Fruit fly (Drosophila melanogaster) whole organism, embryonic: Measurements from ENCODE around the gene mAChR-C.

Experiments
- Adf1 ChIP-seq: fragments of 200-800 bp; sonication (Bioruptor generic); IDR thresholded peaks from 2 replicates; pipeline ENCODE4 v1.3.6; 2022; ENCODE audit warnings: missing biosample characterization, missing genetic modification characterization
- Awh ChIP-seq: fragments of 200-800 bp; sonication (Bioruptor generic); IDR thresholded peaks from 2 replicates; pipeline ENCODE4, ENCODE4 v1.3.6; 2022; ENCODE audit warnings: missing biosample characterization, missing genetic modification characterization
- Blimp-1 ChIP-seq: fragments of 200-800 bp; sonication (Bioruptor generic); optimal IDR thresholded peaks from 3 replicates; lab custom pipeline; 2018; ENCODE audit warnings: missing biosample characterization, missing genetic modification characterization, mild to moderate bottlenecking, moderate library complexity, missing genetic modification reagents
- CG10462 ChIP-seq: fragments of 200-800 bp; sonication (Bioruptor generic); optimal IDR thresholded peaks from 2 replicates; lab custom pipeline; 2016; ENCODE audit warnings: missing biosample characterization, missing genetic modification characterization
- CG13894 ChIP-seq: fragments of 200-800 bp; sonication (Bioruptor generic); optimal IDR thresholded peaks from 3 replicates; lab custom pipeline; 2018; ENCODE audit warnings: missing biosample characterization, mild to moderate bottlenecking, missing genetic modification characterization, moderate library complexity
- CG14441 ChIP-seq: fragments of 200-800 bp; sonication (Bioruptor generic); IDR thresholded peaks from 2 replicates; pipeline ENCODE4 v1.3.6; 2022; ENCODE audit warnings: missing biosample characterization, missing genetic modification characterization
- CG14965 ChIP-seq: fragments of 200-800 bp; sonication (Bioruptor generic); optimal IDR thresholded peaks from 2 replicates; lab custom pipeline; 2016; ENCODE audit warnings: missing biosample characterization, missing genetic modification characterization, borderline replicate concordance
- CG15073 ChIP-seq: fragments of 200-800 bp; sonication (Bioruptor generic); optimal IDR thresholded peaks from 2 replicates; lab custom pipeline; 2016; ENCODE audit warnings: missing biosample characterization, missing genetic modification characterization
- CG2116 ChIP-seq: fragments of 200-800 bp; sonication (Bioruptor generic); optimal IDR thresholded peaks from 3 replicates; lab custom pipeline; 2018; ENCODE audit warnings: missing biosample characterization, mild to moderate bottlenecking, missing genetic modification characterization
- CG30431 ChIP-seq: fragments of 200-800 bp; sonication (Bioruptor generic); optimal IDR thresholded peaks from 2 replicates; lab custom pipeline; 2017; ENCODE audit warnings: missing biosample characterization, missing genetic modification characterization
- CG32767 ChIP-seq: fragments of 200-800 bp; sonication (Bioruptor generic); IDR thresholded peaks from 2 replicates; pipeline ENCODE4 v1.3.6; 2022; ENCODE audit warnings: missing biosample characterization, missing genetic modification characterization
- CG4707 ChIP-seq: fragments of 200-800 bp; sonication (Bioruptor generic); optimal IDR thresholded peaks from 2 replicates; lab custom pipeline; 2018; ENCODE audit warnings: missing biosample characterization, mild to moderate bottlenecking, missing genetic modification characterization, moderate library complexity
- CG7357 ChIP-seq: fragments of 200-800 bp; sonication (Bioruptor generic); IDR thresholded peaks from 3 replicates; pipeline ENCODE4 v1.3.6; 2022; ENCODE audit warnings: missing biosample characterization, missing genetic modification characterization
- CG7963 ChIP-seq: fragments of 200-800 bp; sonication (Bioruptor generic); IDR thresholded peaks from 3 replicates; pipeline ENCODE4 v1.3.6; 2022; ENCODE audit warnings: missing biosample characterization, missing genetic modification characterization; ENCODE audit not compliant: partially characterized antibody
- CG8765 ChIP-seq: fragments of 200-800 bp; sonication (Bioruptor generic); IDR thresholded peaks from 2 replicates; pipeline ENCODE4 v1.3.6; 2022; ENCODE audit warnings: missing biosample characterization, missing genetic modification characterization
- Chrac-16 ChIP-seq: fragments of 200-800 bp; sonication (Bioruptor generic); optimal IDR thresholded peaks from 3 replicates; lab custom pipeline; 2016; ENCODE audit warnings: missing biosample characterization, missing genetic modification characterization
- CkIIα-i1 ChIP-seq: fragments of 200-800 bp; sonication (Bioruptor generic); IDR thresholded peaks from 2 replicates; pipeline ENCODE4 v1.3.6; 2022; ENCODE audit warnings: missing biosample characterization, missing genetic modification characterization
- D ChIP-seq, 2 experiments: fragments of 200-800 bp in 1 of 2; fragments of >200 bp in 1 of 2; sonication (Bioruptor generic) in 1 of 2; optimal IDR thresholded peaks; 2 replicates in 1 of 2; 3 replicates in 1 of 2; lab custom pipeline; 2017; ENCODE audit warnings: mild to moderate bottlenecking in 1 of 2, missing biosample characterization in 1 of 2, missing genetic modification characterization in 1 of 2, missing genetic modification reagents in 1 of 2
- Fer2 ChIP-seq: fragments of 200-800 bp; sonication (Bioruptor generic); optimal IDR thresholded peaks from 2 replicates; lab custom pipeline; 2018; ENCODE audit warnings: missing biosample characterization, mild to moderate bottlenecking, missing genetic modification characterization, moderate library complexity
- HHEX ChIP-seq: fragments of 200-800 bp; sonication (Bioruptor generic); optimal IDR thresholded peaks from 3 replicates; lab custom pipeline; 2017; ENCODE audit warnings: missing biosample characterization, mild to moderate bottlenecking, missing genetic modification characterization, missing genetic modification reagents
- Hand ChIP-seq: fragments of 200-800 bp; sonication (Bioruptor generic); optimal IDR thresholded peaks from 2 replicates; lab custom pipeline; 2017; ENCODE audit warnings: mild to moderate bottlenecking, missing biosample characterization, missing genetic modification reagents, missing genetic modification characterization
- Hey ChIP-seq: fragments of 200-800 bp; sonication (Bioruptor generic); optimal IDR thresholded peaks from 3 replicates; lab custom pipeline; 2018; ENCODE audit warnings: missing biosample characterization, mild to moderate bottlenecking, missing genetic modification characterization
- Jarid2 ChIP-seq: fragments of 200-800 bp; sonication (Bioruptor generic); optimal IDR thresholded peaks from 3 replicates; lab custom pipeline; 2017; ENCODE audit warnings: mild to moderate bottlenecking, missing biosample characterization, missing genetic modification reagents, missing genetic modification characterization
- MTF-1 ChIP-seq: fragments of 200-800 bp; sonication (Bioruptor generic); optimal IDR thresholded peaks from 2 replicates; lab custom pipeline; 2018; ENCODE audit warnings: missing biosample characterization, mild to moderate bottlenecking, missing genetic modification characterization, borderline replicate concordance
- Max ChIP-seq: fragments of 200-800 bp; sonication (Bioruptor generic); optimal IDR thresholded peaks from 2 replicates; lab custom pipeline; 2016; ENCODE audit warnings: missing biosample characterization, mild to moderate bottlenecking, missing genetic modification characterization
- Mes4 ChIP-seq: fragments of 200-800 bp; sonication (Bioruptor generic); optimal IDR thresholded peaks from 2 replicates; lab custom pipeline; 2016; ENCODE audit warnings: missing biosample characterization, missing genetic modification characterization
- NFAT ChIP-seq: fragments of 200-800 bp; sonication (Bioruptor generic); IDR thresholded peaks from 2 replicates; pipeline ENCODE4 v1.3.6; 2022; ENCODE audit warnings: missing biosample characterization, missing genetic modification characterization
- PHDP ChIP-seq: fragments of 200-800 bp; sonication (Bioruptor generic); optimal IDR thresholded peaks from 3 replicates; lab custom pipeline; 2018; ENCODE audit warnings: missing biosample characterization, mild to moderate bottlenecking, missing genetic modification characterization, moderate library complexity
- Ravus ChIP-seq: fragments of 200-800 bp; sonication (Bioruptor generic); IDR thresholded peaks from 2 replicates; pipeline ENCODE4 v1.3.6; 2022; ENCODE audit warnings: missing biosample characterization, missing genetic modification characterization
- Scr ChIP-seq: fragments of 200-800 bp; sonication (Bioruptor generic); IDR thresholded peaks from 2 replicates; pipeline ENCODE4 v1.3.6; 2022; ENCODE audit warnings: missing biosample characterization, missing genetic modification characterization; ENCODE audit not compliant: partially characterized antibody
- Usf ChIP-seq: fragments of 200-800 bp; sonication (Bioruptor generic); optimal IDR thresholded peaks from 2 replicates; lab custom pipeline; 2017; ENCODE audit warnings: missing genotype, missing biosample characterization, missing genetic modification characterization
- Vsx1 ChIP-seq: fragments of 200-800 bp; sonication (Bioruptor generic); optimal IDR thresholded peaks from 2 replicates; lab custom pipeline; 2017; ENCODE audit warnings: missing biosample characterization, mild to moderate bottlenecking, missing genetic modification characterization, missing genetic modification reagents
- Xbp1 ChIP-seq: fragments of 200-800 bp; sonication (Bioruptor generic); optimal IDR thresholded peaks from 3 replicates; lab custom pipeline; 2016; ENCODE audit warnings: missing biosample characterization, mild to moderate bottlenecking, missing genetic modification characterization
- amos ChIP-seq: fragments of 200-800 bp; sonication (Bioruptor generic); IDR thresholded peaks from 2 replicates; pipeline ENCODE4 v1.3.6; 2022; ENCODE audit warnings: missing biosample characterization, missing genetic modification characterization; ENCODE audit not compliant: partially characterized antibody
- chinmo ChIP-seq: fragments of 200-800 bp; sonication (Bioruptor generic); IDR thresholded peaks from 4 replicates; pipeline ENCODE4 v1.3.6; 2022; ENCODE audit warnings: missing biosample characterization, missing genetic modification characterization; ENCODE audit not compliant: partially characterized antibody
- dpn ChIP-seq, 2 experiments: fragments of 200-800 bp; sonication (Bioruptor generic); optimal IDR thresholded peaks; 3 replicates each; lab custom pipeline; 2016; ENCODE audit warnings: missing biosample characterization in 2 of 2, missing genetic modification characterization in 2 of 2
- dysf ChIP-seq: fragments of 200-800 bp; sonication (Bioruptor generic); IDR thresholded peaks from 3 replicates; pipeline ENCODE4 v1.3.6; 2022; ENCODE audit warnings: missing biosample characterization, missing genetic modification characterization
- hb ChIP-seq: fragments of 200-800 bp; sonication (Bioruptor generic); IDR thresholded peaks from 3 replicates; pipeline ENCODE4 v1.3.6; 2022; ENCODE audit warnings: missing biosample characterization, missing genetic modification characterization; ENCODE audit not compliant: partially characterized antibody
- inv ChIP-seq: fragments of 200-800 bp; sonication (Bioruptor generic); IDR thresholded peaks from 2 replicates; pipeline ENCODE4 v1.3.6; 2022; ENCODE audit warnings: missing biosample characterization, missing genetic modification characterization; ENCODE audit not compliant: partially characterized antibody
- lbe ChIP-seq: fragments of 200-800 bp; sonication (Bioruptor generic); optimal IDR thresholded peaks from 2 replicates; lab custom pipeline; 2016; ENCODE audit warnings: missing biosample characterization, mild to moderate bottlenecking, missing genetic modification characterization
- nerfin-1 ChIP-seq: fragments of 200-800 bp; sonication (Bioruptor generic); optimal IDR thresholded peaks from 3 replicates; lab custom pipeline; 2019; ENCODE audit warnings: missing biosample characterization, mild to moderate bottlenecking, missing genetic modification characterization, moderate library complexity
- onecut ChIP-seq: fragments of 200-800 bp; sonication (Bioruptor generic); IDR thresholded peaks from 2 replicates; pipeline ENCODE4 v1.3.6; 2022; ENCODE audit warnings: missing biosample characterization, missing genetic modification characterization
- schlank ChIP-seq: fragments of 200-800 bp; sonication (Bioruptor generic); optimal IDR thresholded peaks from 2 replicates; lab custom pipeline; 2018; ENCODE audit warnings: missing biosample characterization, mild to moderate bottlenecking, missing genetic modification characterization
- sisA ChIP-seq: fragments of 200-800 bp; sonication (Bioruptor generic); IDR thresholded peaks from 2 replicates; pipeline ENCODE4 v1.3.6; 2022; ENCODE audit warnings: missing biosample characterization, missing genetic modification characterization
- sqz ChIP-seq: fragments of 200-800 bp; sonication (Bioruptor generic); optimal IDR thresholded peaks from 3 replicates; lab custom pipeline; 2018; ENCODE audit warnings: missing biosample characterization, mild to moderate bottlenecking, missing genetic modification characterization
- tap ChIP-seq: fragments of 200-800 bp; optimal IDR thresholded peaks from 3 replicates; lab custom pipeline; 2019; ENCODE audit warnings: missing biosample characterization, mild to moderate bottlenecking, missing genetic modification characterization, moderate library complexity
- unc-4 ChIP-seq: fragments of 200-800 bp; sonication (Bioruptor generic); IDR thresholded peaks from 2 replicates; pipeline ENCODE4 v1.3.6; 2022; ENCODE audit warnings: missing biosample characterization, missing genetic modification characterization; ENCODE audit not compliant: partially characterized antibody
- vvl ChIP-seq: fragments of 200-800 bp; sonication (Bioruptor generic); IDR thresholded peaks from 2 replicates; pipeline ENCODE4 v1.3.6; 2022; ENCODE audit warnings: missing biosample characterization, missing genetic modification characterization
- zf30C ChIP-seq: fragments of 200-800 bp; sonication (Bioruptor generic); optimal IDR thresholded peaks from 3 replicates; lab custom pipeline; 2018; ENCODE audit warnings: missing biosample characterization, mild to moderate bottlenecking, missing genetic modification characterization

mAChR-C gene

dm6 chrX:6794190-6794589, 38.3 kb downstream of the mAChR-C start (continued):
- TF ChIP-seq Adf1 (GFP tag; lab: Robert Waterston, UW): peak; percentile 48; the same call in 1 of the 2 replicates
- peak; percentile 68 for TF ChIP-seq Usf (GFP tag; lab: Kevin White, UChicago)
- peak; percentile 90 for TF ChIP-seq vvl (GFP tag; lab: Robert Waterston, UW)
- TF ChIP-seq nerfin-1: peak; percentile 25
- TF ChIP-seq Jarid2 (GFP tag; lab: Kevin White, UChicago): peak; percentile 51
- peak; percentile 9 for TF ChIP-seq sqz (GFP tag; lab: Kevin White, UChicago)
- peak; percentile 56 for TF ChIP-seq Hand
- no peak for TF ChIP-seq amos (GFP tag; lab: Robert Waterston, UW)
- no peak for TF ChIP-seq zf30C (GFP tag; lab: Kevin White, UChicago)
- peak; percentile 90 for TF ChIP-seq dysf (GFP tag; lab: Robert Waterston, UW)
- peak; percentile 75 for TF ChIP-seq CG30431 (GFP tag; lab: Kevin White, UChicago)
- peak; percentile 78 for TF ChIP-seq schlank (tag; lab: Kevin White, UChicago)
- peak; percentile 56 for TF ChIP-seq Vsx1 (GFP tag; lab: Kevin White, UChicago)
- TF ChIP-seq lbe (GFP tag; lab: Kevin White, UChicago): no peak
- TF ChIP-seq Chrac-16: peak; percentile 72
- peak; percentile 60 for TF ChIP-seq CG10462 (GFP tag; lab: Kevin White, UChicago)
- peak; percentile 82 for TF ChIP-seq Awh (GFP tag; lab: Robert Waterston, UW)
- TF ChIP-seq Xbp1 (GFP tag; lab: Kevin White, UChicago): peak; percentile 86
- peak; percentile 84 for TF ChIP-seq PHDP (tag; lab: Kevin White, UChicago)
- TF ChIP-seq CG7357 (GFP tag; lab: Robert Waterston, UW): peak; percentile 67; the same call in 2 of the 3 replicates
- TF ChIP-seq Scr (GFP tag; lab: Robert Waterston, UW): no peak
- TF ChIP-seq MTF-1: peak; percentile 62
- no peak for TF ChIP-seq unc-4 (GFP tag; lab: Robert Waterston, UW)
- peak; percentile 83 for TF ChIP-seq sisA
- no peak for TF ChIP-seq CG7963 (GFP tag; lab: Robert Waterston, UW)
- peak; percentile 77 for TF ChIP-seq onecut (GFP tag; lab: Robert Waterston, UW)
- peak; percentile 62 for TF ChIP-seq CkIIα-i1 (GFP tag; lab: Robert Waterston, UW)
- 0 out of 2 replicates have a peak, but pooled peaks have one; percentile 37 for TF ChIP-seq CG8765 (GFP tag; lab: Robert Waterston, UW)
- peak; percentile 81 for TF ChIP-seq HHEX
- TF ChIP-seq CG32767 (GFP tag; lab: Robert Waterston, UW): peak; percentile 49; the same call in 1 of the 2 replicates
- TF ChIP-seq dpn (GFP tag; optimal IDR thresholded peaks at IDR 0.05; lab: Kevin White, UChicago): peak; percentile 84 to 90
- no peak for TF ChIP-seq chinmo
- TF ChIP-seq tap (tag; lab: Kevin White, UChicago): peak; percentile 77
- peak; percentile 39 for TF ChIP-seq Fer2 (tag; lab: Kevin White, UChicago)
- peak; percentile 56 for TF ChIP-seq Blimp-1 (GFP tag; lab: Kevin White, UChicago)
- peak; percentile 91 for TF ChIP-seq CG14441
- TF ChIP-seq Ravus (GFP tag; lab: Robert Waterston, UW): peak; percentile 63
- peak; percentile 75 for TF ChIP-seq Mes4 (GFP tag; lab: Kevin White, UChicago)
- peak; percentile 53 for TF ChIP-seq Hey (tag; lab: Kevin White, UChicago)
- peak; percentile 48 for TF ChIP-seq CG4707 (GFP tag; lab: Kevin White, UChicago)
- TF ChIP-seq Max: peak; percentile 77
- no peak for TF ChIP-seq hb (GFP tag; lab: Robert Waterston, UW)
- peak; percentile 31 for TF ChIP-seq CG13894 (tag; lab: Kevin White, UChicago)
- TF ChIP-seq D (optimal IDR thresholded peaks at IDR 0.05; lab: Kevin White, UChicago): no peak
- peak; percentile 41 for TF ChIP-seq D (GFP tag; optimal IDR thresholded peaks at IDR 0.05; lab: Kevin White, UChicago)
- TF ChIP-seq CG14965 (GFP tag; lab: Kevin White, UChicago): peak; percentile 8
- TF ChIP-seq NFAT: peak; percentile 85
- no peak for TF ChIP-seq CG15073 (GFP tag; lab: Kevin White, UChicago)
- peak; percentile 27 for TF ChIP-seq CG2116 (GFP tag; lab: Kevin White, UChicago)
- no peak for TF ChIP-seq inv (GFP tag; lab: Robert Waterston, UW)
